Fruit fly (Drosophila melanogaster) whole organism, prepupa: ENCODE data around the gene tara.

Experiments used
- Blimp-1 ChIP-seq: fragments of 200-800 bp; sonication (Bioruptor generic); optimal IDR thresholded peaks from 3 replicates; lab custom pipeline; 2017; ENCODE audit warnings: missing biosample characterization, missing genetic modification characterization, mild to moderate bottlenecking, moderate library complexity, missing genetic modification reagents
- CG10669 ChIP-seq: fragments of 200-800 bp; sonication (Bioruptor generic); optimal IDR thresholded peaks from 3 replicates; lab custom pipeline; 2018; ENCODE audit warnings: missing biosample characterization, mild to moderate bottlenecking, missing genetic modification characterization, moderate library complexity
- CG11294 ChIP-seq: fragments of 200-800 bp; sonication (Bioruptor generic); IDR thresholded peaks from 2 replicates; pipeline ENCODE4 v1.3.6; 2022; ENCODE audit warnings: missing biosample characterization, missing genetic modification characterization
- CG11762 ChIP-seq: fragments of 200-800 bp; sonication (Bioruptor generic); optimal IDR thresholded peaks from 3 replicates; lab custom pipeline; 2016; ENCODE audit warnings: missing biosample characterization, missing genetic modification characterization; ENCODE audit not compliant: insufficient read depth
- CG11902 ChIP-seq: fragments of 200-800 bp; sonication (Bioruptor generic); optimal IDR thresholded peaks from 3 replicates; lab custom pipeline; 2016; ENCODE audit warnings: missing biosample characterization, missing genetic modification characterization
- CG15336 ChIP-seq: fragments of 200-800 bp; sonication (Bioruptor generic); IDR thresholded peaks from 2 replicates; pipeline ENCODE4 v1.3.6; 2022; ENCODE audit warnings: missing biosample characterization, missing genetic modification characterization
- CG1621 ChIP-seq: fragments of 200-800 bp; sonication (Bioruptor generic); optimal IDR thresholded peaks from 3 replicates; lab custom pipeline; 2018; ENCODE audit warnings: missing biosample characterization, mild to moderate bottlenecking, missing genetic modification characterization
- CG3032 ChIP-seq: fragments of 200-800 bp; optimal IDR thresholded peaks from 2 replicates; lab custom pipeline; 2019; ENCODE audit warnings: missing biosample characterization, mild to moderate bottlenecking, missing genetic modification characterization, moderate library complexity
- CG32006 ChIP-seq: fragments of 200-800 bp; sonication (Bioruptor generic); optimal IDR thresholded peaks from 3 replicates; lab custom pipeline; 2017; ENCODE audit warnings: missing biosample characterization, mild to moderate bottlenecking, missing genetic modification characterization
- CG34406 ChIP-seq: fragments of 200-800 bp; sonication (Bioruptor generic); optimal IDR thresholded peaks from 3 replicates; lab custom pipeline; 2016; ENCODE audit warnings: missing biosample characterization, missing genetic modification characterization
- CG3919 ChIP-seq: fragments of 200-800 bp; sonication (Bioruptor generic); optimal IDR thresholded peaks from 3 replicates; lab custom pipeline; 2016; ENCODE audit warnings: missing biosample characterization, missing genetic modification characterization
- CG6808 ChIP-seq: fragments of 200-800 bp; sonication (Bioruptor generic); optimal IDR thresholded peaks from 3 replicates; lab custom pipeline; 2017; ENCODE audit warnings: missing biosample characterization, missing genetic modification characterization, mild to moderate bottlenecking, moderate library complexity, missing genetic modification reagents
- CG6854 ChIP-seq: fragments of 200-800 bp; sonication (Bioruptor generic); optimal IDR thresholded peaks from 2 replicates; lab custom pipeline; 2017; ENCODE audit warnings: missing biosample characterization, mild to moderate bottlenecking, missing genetic modification characterization
- CG7368 ChIP-seq: fragments of 200-800 bp; sonication (Bioruptor generic); optimal IDR thresholded peaks from 3 replicates; lab custom pipeline; 2016; ENCODE audit warnings: missing biosample characterization, missing genetic modification characterization
- CG8119 ChIP-seq: fragments of 200-800 bp; sonication (Bioruptor generic); IDR thresholded peaks from 3 replicates; pipeline ENCODE4 v1.3.6; 2022; ENCODE audit warnings: missing biosample characterization, missing genetic modification characterization
- CG8632 ChIP-seq: fragments of 200-800 bp; sonication (Bioruptor generic); optimal IDR thresholded peaks from 3 replicates; lab custom pipeline; 2016; ENCODE audit warnings: missing biosample characterization, missing genetic modification characterization
- CG9139 ChIP-seq: fragments of 200-800 bp; sonication (Bioruptor generic); optimal IDR thresholded peaks from 3 replicates; lab custom pipeline; 2017; ENCODE audit warnings: missing biosample characterization, mild to moderate bottlenecking, missing genetic modification characterization
- Eip78C ChIP-seq: fragments of 200-800 bp; sonication (Bioruptor generic); peaks from one replicate; lab custom pipeline; 2016; ENCODE audit warnings: missing biosample characterization, missing genetic modification characterization
- Eip93F ChIP-seq: fragments of 200-800 bp; sonication (Bioruptor generic); optimal IDR thresholded peaks from 2 replicates; lab custom pipeline; 2016; ENCODE audit warnings: missing biosample characterization, mild to moderate bottlenecking, missing genetic modification characterization
- Ets21C ChIP-seq: fragments of 200-800 bp; sonication (Bioruptor generic); optimal IDR thresholded peaks from 3 replicates; lab custom pipeline; 2016; ENCODE audit warnings: missing biosample characterization, missing genetic modification characterization
- Ets96B ChIP-seq: fragments of 200-800 bp; optimal IDR thresholded peaks from 2 replicates; lab custom pipeline; 2019; ENCODE audit warnings: missing biosample characterization, mild to moderate bottlenecking, missing genetic modification characterization, moderate library complexity
- Hr4 ChIP-seq: fragments of 200-800 bp; sonication (Bioruptor generic); optimal IDR thresholded peaks from 3 replicates; lab custom pipeline; 2016; ENCODE audit warnings: missing biosample characterization, missing genetic modification characterization
- Lpt ChIP-seq: fragments of 200-800 bp; sonication (Bioruptor generic); optimal IDR thresholded peaks from 3 replicates; lab custom pipeline; 2016; ENCODE audit warnings: missing biosample characterization, missing genetic modification characterization
- OdsH ChIP-seq: fragments of 200-800 bp; sonication (Bioruptor generic); optimal IDR thresholded peaks from 3 replicates; lab custom pipeline; 2016; ENCODE audit warnings: missing biosample characterization, missing genetic modification characterization
- Sox14 ChIP-seq: fragments of 200-800 bp; sonication (Bioruptor generic); optimal IDR thresholded peaks from 3 replicates; lab custom pipeline; 2016; ENCODE audit warnings: missing biosample characterization, missing genetic modification characterization
- Sox15 ChIP-seq: fragments of 200-800 bp; sonication (Bioruptor generic); optimal IDR thresholded peaks from 3 replicates; lab custom pipeline; 2016; ENCODE audit warnings: missing biosample characterization, missing genetic modification characterization
- acj6 ChIP-seq: fragments of 200-800 bp; sonication (Bioruptor generic); optimal IDR thresholded peaks from 3 replicates; lab custom pipeline; 2016; ENCODE audit warnings: missing biosample characterization, missing genetic modification characterization
- dsx ChIP-seq: fragments of 200-800 bp; optimal IDR thresholded peaks from 3 replicates; lab custom pipeline; 2019; ENCODE audit warnings: missing biosample characterization, mild to moderate bottlenecking, missing genetic modification characterization, moderate library complexity; ENCODE audit not compliant: poor library complexity, severe bottlenecking
- eg ChIP-seq: fragments of 200-800 bp; sonication (Bioruptor generic); IDR thresholded peaks from 3 replicates; pipeline ENCODE4 v1.3.6; 2022; ENCODE audit warnings: missing biosample characterization, missing genetic modification characterization
- esn ChIP-seq: fragments of 200-800 bp; sonication (Bioruptor generic); optimal IDR thresholded peaks from 2 replicates; lab custom pipeline; 2016; ENCODE audit warnings: missing biosample characterization, mild to moderate bottlenecking, missing genetic modification characterization, moderate library complexity
- fd59A ChIP-seq: fragments of 200-800 bp; sonication (Bioruptor generic); optimal IDR thresholded peaks from 2 replicates; lab custom pipeline; 2017; ENCODE audit warnings: missing biosample characterization, mild to moderate bottlenecking, missing genetic modification characterization, missing genetic modification reagents
- fkh ChIP-seq: fragments of 200-800 bp; sonication (Bioruptor generic); optimal IDR thresholded peaks from 3 replicates; lab custom pipeline; 2017; ENCODE audit warnings: missing biosample characterization, mild to moderate bottlenecking, missing genetic modification characterization, moderate library complexity
- spab ChIP-seq: fragments of 200-800 bp; sonication (Bioruptor generic); optimal IDR thresholded peaks from 2 replicates; lab custom pipeline; 2017; ENCODE audit warnings: missing biosample characterization, mild to moderate bottlenecking, missing genetic modification characterization, missing genetic modification reagents
- svp ChIP-seq: fragments of 200-800 bp; sonication (Bioruptor generic); peaks from one replicate; lab custom pipeline; 2016; ENCODE audit warnings: missing biosample characterization, missing genetic modification characterization
- vri ChIP-seq: fragments of 200-800 bp; sonication (Bioruptor generic); optimal IDR thresholded peaks from 3 replicates; lab custom pipeline; 2016; ENCODE audit warnings: missing biosample characterization, mild to moderate bottlenecking, missing genetic modification characterization

Gene tara

dm6 chr3R:16282080-16282690, 56.7 kb downstream of the tara start (continued):
- TF ChIP-seq dsx (GFP tag; lab: Kevin White, UChicago) (no peak), CG3032 (tag; lab: Kevin White, UChicago) (no peak), fd59A (GFP tag; lab: Kevin White, UChicago) (no peak), CG15336 (no peak), CG1621 (tag; lab: Kevin White, UChicago) (peak; percentile 52), svp (GFP tag; lab: Kevin White, UChicago) (peak; percentile 66), Ets96B (tag; lab: Kevin White, UChicago) (no peak), spab (GFP tag; lab: Kevin White, UChicago) (no peak), vri (GFP tag; lab: Kevin White, UChicago) (peak; percentile 14), CG9139 (GFP tag; lab: Kevin White, UChicago) (no peak), CG6854 (GFP tag; lab: Kevin White, UChicago) (no peak), esn (GFP tag; lab: Kevin White, UChicago) (no peak), Sox15 (GFP tag; lab: Kevin White, UChicago) (no peak), CG32006 (GFP tag; lab: Kevin White, UChicago) (no peak), CG11762 (GFP tag; lab: Kevin White, UChicago) (no peak), CG8632 (no peak), CG34406 (peak; percentile 15), acj6 (GFP tag; lab: Kevin White, UChicago) (no peak), Lpt (GFP tag; lab: Kevin White, UChicago) (no peak)

- peak; percentile 14 for TF ChIP-seq Hr4 (GFP tag; lab: Kevin White, UChicago)
- TF ChIP-seq CG32006 (GFP tag; lab: Kevin White, UChicago), result peak; percentile 55
- TF ChIP-seq Ets21C (GFP tag; lab: Kevin White, UChicago), result no peak
- TF ChIP-seq Blimp-1 (GFP tag; lab: Kevin White, UChicago), result no peak
- no peak for TF ChIP-seq fkh (GFP tag; lab: Kevin White, UChicago)
- no peak for TF ChIP-seq CG11294 (GFP tag; lab: Robert Waterston, UW)
- no peak for TF ChIP-seq spab (GFP tag; lab: Kevin White, UChicago)
- TF ChIP-seq Eip93F (GFP tag; lab: Kevin White, UChicago), result no peak
- no peak for TF ChIP-seq Lpt (GFP tag; lab: Kevin White, UChicago)
- TF ChIP-seq Eip78C (GFP tag; lab: Kevin White, UChicago), result no peak
- no peak for TF ChIP-seq CG8119 (GFP tag; lab: Robert Waterston, UW)
Observed at dm6 chr3R:16284481-16284880, 59.0 kb downstream of the tara start.

- TF ChIP-seq Eip78C (GFP tag; lab: Kevin White, UChicago), result peak; percentile 26
- no peak for TF ChIP-seq CG6808
- TF ChIP-seq svp (GFP tag; lab: Kevin White, UChicago), result peak; percentile 99
- peak; percentile 41 for TF ChIP-seq vri (GFP tag; lab: Kevin White, UChicago)
- TF ChIP-seq eg (GFP tag; lab: Robert Waterston, UW), result 0 out of 3 replicates have a peak, but pooled peaks have one; percentile 10
Observed at dm6 chr3R:16284901-16285300, 59.5 kb downstream of the tara start.

- TF ChIP-seq Eip78C (GFP tag; lab: Kevin White, UChicago), result peak; percentile 48
- TF ChIP-seq CG6854 (GFP tag; lab: Kevin White, UChicago), result no peak
- peak; percentile 84 for TF ChIP-seq vri (GFP tag; lab: Kevin White, UChicago)
- TF ChIP-seq fkh (GFP tag; lab: Kevin White, UChicago), result peak; percentile 79
- no peak for TF ChIP-seq CG11762 (GFP tag; lab: Kevin White, UChicago)
- no peak for TF ChIP-seq CG11902 (GFP tag; lab: Kevin White, UChicago)
- TF ChIP-seq Eip93F (GFP tag; lab: Kevin White, UChicago), result no peak
- TF ChIP-seq OdsH (GFP tag; lab: Kevin White, UChicago), result no peak
- no peak for TF ChIP-seq CG10669 (GFP tag; lab: Kevin White, UChicago)
- no peak for TF ChIP-seq CG7368 (GFP tag; lab: Kevin White, UChicago)
- no peak for TF ChIP-seq dsx (GFP tag; lab: Kevin White, UChicago)
- TF ChIP-seq CG3919 (GFP tag; lab: Kevin White, UChicago), result no peak
- no peak for TF ChIP-seq Blimp-1 (GFP tag; lab: Kevin White, UChicago)
- peak; percentile 14 for TF ChIP-seq Hr4 (GFP tag; lab: Kevin White, UChicago)
- no peak for TF ChIP-seq Sox14 (GFP tag; lab: Kevin White, UChicago)
Observed at dm6 chr3R:16285612-16286188, 60.2 kb downstream of the tara start.
